Worm (Caenorhabditis elegans) whole organism, late embryonic: Measurements from ENCODE around the gene F56A4.3.
"Not testable (repeated sequence)": the region's sequence is repeated elsewhere in the genome, so short reads cannot be mapped to it uniquely, and the experiment has no call there.

Source experiments
- ceh-24 ChIP-seq: sonication (generic microtip); optimal IDR thresholded peaks from 2 replicates; lab custom pipeline; 2016; ENCODE audit warnings: mild to moderate bottlenecking, missing genetic modification characterization, missing compliant biosample characterization
- eyg-1 ChIP-seq: sonication (generic microtip); optimal IDR thresholded peaks from 2 replicates; lab custom pipeline; 2016; ENCODE audit warnings: missing genotype, missing genetic modification characterization, missing compliant biosample characterization
- fkh-10 ChIP-seq: fragments of 150-350 bp; optimal IDR thresholded peaks from 2 replicates; lab custom pipeline; 2014; ENCODE audit warnings: missing biosample characterization, missing genetic modification reagents, missing genetic modification characterization
- fkh-6 ChIP-seq: sonication (generic microtip); optimal IDR thresholded peaks from 2 replicates; lab custom pipeline; 2016; ENCODE audit warnings: missing genetic modification characterization, missing compliant biosample characterization
- lim-6 ChIP-seq: sonication (generic microtip); optimal IDR thresholded peaks from 2 replicates; lab custom pipeline; 2016; ENCODE audit warnings: missing genetic modification characterization, missing compliant biosample characterization
- nhr-11 ChIP-seq: fragments of 150-350 bp; optimal IDR thresholded peaks from 2 replicates; lab custom pipeline; 2014; ENCODE audit warnings: missing biosample characterization, missing genetic modification characterization
- pqm-1 ChIP-seq: sonication (generic microtip); optimal IDR thresholded peaks from 2 replicates; lab custom pipeline; 2016; ENCODE audit warnings: missing genetic modification characterization, missing compliant biosample characterization

ce11 chrV:2428024-2428423 is 25.2 kb upstream of the F56A4.3 start, which contains the start of gene str-119:
- TF ChIP-seq pqm-1; nhr-11 (tag; lab: Kevin White, UChicago); ceh-24; fkh-10 (GFP tag; lab: Kevin White, UChicago); lim-6 (tag; lab: Kevin White, UChicago); fkh-6 (tag; lab: Kevin White, UChicago); eyg-1 (tag; lab: Kevin White, UChicago): not testable (repeated sequence)
